Fruit fly (Drosophila melanogaster) whole organism, embryonic: ENCODE results near the gene Pvr.

Experiments used
- Adf1 ChIP-seq: fragments of 200-800 bp; sonication (Bioruptor generic); IDR thresholded peaks from 2 replicates; pipeline ENCODE4 v1.3.6; 2022; ENCODE audit warnings: missing biosample characterization, missing genetic modification characterization
- Antp ChIP-seq: fragments of 200-800 bp; sonication (Bioruptor generic); optimal IDR thresholded peaks from 3 replicates; lab custom pipeline; 2016; ENCODE audit warnings: missing biosample characterization, missing genetic modification characterization
- B-H2 ChIP-seq: fragments of 200-800 bp; sonication (Bioruptor generic); optimal IDR thresholded peaks from 2 replicates; lab custom pipeline; 2018; ENCODE audit warnings: missing biosample characterization, mild to moderate bottlenecking, missing genetic modification characterization
- CG10267 ChIP-seq: fragments of 200-800 bp; sonication (Bioruptor generic); optimal IDR thresholded peaks from 2 replicates; lab custom pipeline; 2018; ENCODE audit warnings: missing biosample characterization, mild to moderate bottlenecking, missing genetic modification characterization, moderate library complexity
- CG10654 ChIP-seq: fragments of 200-800 bp; sonication (Bioruptor generic); optimal IDR thresholded peaks from 2 replicates; lab custom pipeline; 2016; ENCODE audit warnings: missing biosample characterization, missing genetic modification characterization
- CG11504 ChIP-seq: fragments of 200-800 bp; sonication (Bioruptor generic); optimal IDR thresholded peaks from 3 replicates; lab custom pipeline; 2019; ENCODE audit warnings: missing biosample characterization, mild to moderate bottlenecking, missing genetic modification characterization, moderate library complexity
- CG11695 ChIP-seq: fragments of 200-800 bp; sonication (Bioruptor generic); IDR thresholded peaks from 3 replicates; pipeline ENCODE4 v1.3.6; 2022; ENCODE audit warnings: missing biosample characterization, missing genetic modification characterization
- CG12769 ChIP-seq: fragments of 200-800 bp; sonication (Bioruptor generic); optimal IDR thresholded peaks from 2 replicates; lab custom pipeline; 2019; ENCODE audit warnings: missing biosample characterization, mild to moderate bottlenecking, missing genetic modification characterization, moderate library complexity
- CG12942 ChIP-seq: fragments of 200-800 bp; sonication (Bioruptor generic); optimal IDR thresholded peaks from 3 replicates; lab custom pipeline; 2016; ENCODE audit warnings: missing biosample characterization, missing genetic modification characterization
- CG15601 ChIP-seq: fragments of 200-800 bp; sonication (Bioruptor generic); optimal IDR thresholded peaks from 3 replicates; lab custom pipeline; 2019; ENCODE audit warnings: missing biosample characterization, mild to moderate bottlenecking, missing genetic modification characterization, moderate library complexity
- CG16813 ChIP-seq: fragments of 200-800 bp; sonication (Bioruptor generic); IDR thresholded peaks from 3 replicates; pipeline ENCODE4 v1.3.6; 2022; ENCODE audit warnings: missing biosample characterization, missing genetic modification characterization; ENCODE audit not compliant: partially characterized antibody
- CG16863 ChIP-seq: fragments of 200-800 bp; sonication (Bioruptor generic); optimal IDR thresholded peaks from 3 replicates; lab custom pipeline; 2016; ENCODE audit warnings: missing biosample characterization, missing genetic modification characterization
- CG17186 ChIP-seq: fragments of 200-800 bp; sonication (Bioruptor generic); optimal IDR thresholded peaks from 3 replicates; lab custom pipeline; 2017; ENCODE audit warnings: missing biosample characterization, missing genetic modification reagents, missing genetic modification characterization
- CG17912 ChIP-seq: fragments of 200-800 bp; sonication (Bioruptor generic); optimal IDR thresholded peaks from 2 replicates; lab custom pipeline; 2018; ENCODE audit warnings: missing biosample characterization, mild to moderate bottlenecking, missing genetic modification characterization
- CG18011 ChIP-seq: fragments of 200-800 bp; sonication (Bioruptor generic); optimal IDR thresholded peaks from 2 replicates; lab custom pipeline; 2017; ENCODE audit warnings: missing biosample characterization, missing genetic modification characterization, mild to moderate bottlenecking, moderate library complexity, missing genotype
- CG18619 ChIP-seq: fragments of 200-800 bp; sonication (Bioruptor generic); optimal IDR thresholded peaks from 3 replicates; lab custom pipeline; 2017; ENCODE audit warnings: missing biosample characterization, mild to moderate bottlenecking, missing genetic modification characterization
- CG18764 ChIP-seq: fragments of 200-800 bp; sonication (Bioruptor generic); optimal IDR thresholded peaks from 3 replicates; lab custom pipeline; 2016; ENCODE audit warnings: missing biosample characterization, missing genetic modification characterization
- CG2712 ChIP-seq: fragments of 200-800 bp; optimal IDR thresholded peaks from 3 replicates; lab custom pipeline; 2019; ENCODE audit warnings: missing biosample characterization, mild to moderate bottlenecking, missing genetic modification characterization, moderate library complexity
- CG30403 ChIP-seq: fragments of 200-800 bp; sonication (Bioruptor generic); optimal IDR thresholded peaks from 3 replicates; lab custom pipeline; 2016; ENCODE audit warnings: missing biosample characterization, missing genetic modification characterization
- CG6654 ChIP-seq: fragments of 200-800 bp; sonication (Bioruptor generic); optimal IDR thresholded peaks from 2 replicates; lab custom pipeline; 2017; ENCODE audit warnings: missing biosample characterization, mild to moderate bottlenecking, missing genetic modification characterization
- CG6689 ChIP-seq: fragments of 200-800 bp; sonication (Bioruptor generic); IDR thresholded peaks from 2 replicates; pipeline ENCODE4 v1.3.6; 2022; ENCODE audit warnings: missing biosample characterization, missing genetic modification characterization
- CHES-1-like ChIP-seq: fragments of 200-800 bp; sonication (Bioruptor generic); optimal IDR thresholded peaks from 2 replicates; lab custom pipeline; 2016; ENCODE audit warnings: missing biosample characterization, missing genetic modification characterization
- D ChIP-seq, 2 experiments: fragments of 200-800 bp in 1 of 2; fragments of >200 bp in 1 of 2; sonication (Bioruptor generic) in 1 of 2; optimal IDR thresholded peaks; 2 replicates in 1 of 2; 3 replicates in 1 of 2; lab custom pipeline; 2017; ENCODE audit warnings: mild to moderate bottlenecking in 1 of 2, missing biosample characterization in 1 of 2, missing genetic modification characterization in 1 of 2, missing genetic modification reagents in 1 of 2
- Drgx ChIP-seq: fragments of 200-800 bp; sonication (Bioruptor generic); IDR thresholded peaks from 2 replicates; pipeline ENCODE4 v1.3.6; 2022; ENCODE audit warnings: missing biosample characterization, missing genetic modification characterization
- E2f2 ChIP-seq: fragments of 200-800 bp; sonication (Bioruptor generic); IDR thresholded peaks from 2 replicates; pipeline ENCODE4 v1.3.6; 2022; ENCODE audit warnings: missing biosample characterization, missing genetic modification characterization
- HHEX ChIP-seq: fragments of 200-800 bp; sonication (Bioruptor generic); optimal IDR thresholded peaks from 3 replicates; lab custom pipeline; 2017; ENCODE audit warnings: missing biosample characterization, mild to moderate bottlenecking, missing genetic modification characterization, missing genetic modification reagents
- Hmr ChIP-seq: fragments of 200-800 bp; sonication (Bioruptor generic); optimal IDR thresholded peaks from 3 replicates; lab custom pipeline; 2017; ENCODE audit warnings: mild to moderate bottlenecking, missing biosample characterization, missing genetic modification reagents, missing genetic modification characterization
- MBD-R2 ChIP-seq: fragments of 200-800 bp; sonication (Bioruptor generic); IDR thresholded peaks from 2 replicates; pipeline ENCODE4 v1.3.6; 2022; ENCODE audit warnings: missing biosample characterization, missing genetic modification characterization
- Oli ChIP-seq: fragments of 200-800 bp; sonication (Bioruptor generic); optimal IDR thresholded peaks from 2 replicates; lab custom pipeline; 2018; ENCODE audit warnings: missing biosample characterization, mild to moderate bottlenecking, missing genetic modification characterization, moderate library complexity
- Poxn ChIP-seq: fragments of 200-800 bp; sonication (Bioruptor generic); IDR thresholded peaks from 2 replicates; pipeline ENCODE4 v1.3.6; 2022; ENCODE audit warnings: missing biosample characterization, missing genetic modification characterization
- Spps ChIP-seq: fragments of 200-800 bp; sonication (Bioruptor generic); optimal IDR thresholded peaks from 2 replicates; lab custom pipeline; 2018; ENCODE audit warnings: missing biosample characterization, mild to moderate bottlenecking, missing genetic modification characterization
- amos ChIP-seq: fragments of 200-800 bp; sonication (Bioruptor generic); IDR thresholded peaks from 2 replicates; pipeline ENCODE4 v1.3.6; 2022; ENCODE audit warnings: missing biosample characterization, missing genetic modification characterization; ENCODE audit not compliant: partially characterized antibody
- bsh ChIP-seq, 2 experiments: fragments of 200-800 bp; sonication (Bioruptor generic); optimal IDR thresholded peaks; 2 replicates each; lab custom pipeline; 2017 to 2018; ENCODE audit warnings: mild to moderate bottlenecking in 2 of 2, missing biosample characterization in 2 of 2, missing genetic modification characterization in 2 of 2, moderate library complexity in 1 of 2
- chif ChIP-seq, 2 experiments: fragments of 200-800 bp; sonication (Bioruptor generic); optimal IDR thresholded peaks; 3 replicates each; lab custom pipeline; 2016; ENCODE audit warnings: missing biosample characterization in 2 of 2, missing genetic modification characterization in 2 of 2
- chinmo ChIP-seq: fragments of 200-800 bp; sonication (Bioruptor generic); IDR thresholded peaks from 4 replicates; pipeline ENCODE4 v1.3.6; 2022; ENCODE audit warnings: missing biosample characterization, missing genetic modification characterization; ENCODE audit not compliant: partially characterized antibody
- dmrt11E ChIP-seq: fragments of 200-800 bp; sonication (Bioruptor generic); optimal IDR thresholded peaks from 3 replicates; lab custom pipeline; 2018; ENCODE audit warnings: missing biosample characterization, mild to moderate bottlenecking, missing genetic modification characterization, moderate library complexity
- gem ChIP-seq: fragments of 200-800 bp; sonication (Bioruptor generic); optimal IDR thresholded peaks from 2 replicates; lab custom pipeline; 2019; ENCODE audit warnings: missing biosample characterization, mild to moderate bottlenecking, missing genetic modification characterization, moderate library complexity
- gfzf ChIP-seq: fragments of 200-800 bp; sonication (Bioruptor generic); optimal IDR thresholded peaks from 2 replicates; lab custom pipeline; 2016; ENCODE audit warnings: missing biosample characterization, mild to moderate bottlenecking, missing genetic modification characterization, moderate library complexity
- gt ChIP-seq: fragments of 200-800 bp; sonication (Bioruptor generic); IDR thresholded peaks from 2 replicates; pipeline ENCODE4 v1.3.6; 2022; ENCODE audit warnings: missing biosample characterization, missing genetic modification characterization
- her ChIP-seq: fragments of 200-800 bp; sonication (Bioruptor generic); optimal IDR thresholded peaks from 2 replicates; lab custom pipeline; 2016; ENCODE audit warnings: missing biosample characterization, missing genetic modification characterization
- lab ChIP-seq: fragments of 200-800 bp; sonication (Bioruptor generic); optimal IDR thresholded peaks from 3 replicates; lab custom pipeline; 2017; ENCODE audit warnings: missing biosample characterization, missing genetic modification characterization, mild to moderate bottlenecking, moderate library complexity, missing genetic modification reagents
- lola ChIP-seq, 3 experiments: fragments of >200 bp in 2 of 3; fragments of 200-800 bp in 1 of 3; sonication (Bioruptor generic) in 1 of 3; optimal IDR thresholded peaks; 2 replicates each; lab custom pipeline; 2017 to 2019; ENCODE audit warnings: missing biosample characterization in 3 of 3, missing genetic modification characterization in 3 of 3, mild to moderate bottlenecking in 1 of 3, moderate library complexity in 1 of 3
- mam ChIP-seq: fragments of 200-800 bp; sonication (Bioruptor generic); optimal IDR thresholded peaks from 3 replicates; lab custom pipeline; 2016; ENCODE audit warnings: missing biosample characterization, missing genetic modification characterization
- nmo ChIP-seq: fragments of 200-800 bp; sonication (Bioruptor generic); optimal IDR thresholded peaks from 2 replicates; lab custom pipeline; 2018; ENCODE audit warnings: missing biosample characterization, mild to moderate bottlenecking, missing genetic modification characterization, moderate library complexity
- peb ChIP-seq: fragments of 200-800 bp; sonication (Bioruptor generic); IDR thresholded peaks from 2 replicates; pipeline ENCODE4 v1.3.6; 2022; ENCODE audit warnings: missing biosample characterization, missing genetic modification characterization
- pum ChIP-seq: fragments of 200-800 bp; sonication (Bioruptor generic); optimal IDR thresholded peaks from 2 replicates; lab custom pipeline; 2016; ENCODE audit warnings: missing biosample characterization, missing genetic modification characterization
- repo ChIP-seq: fragments of 200-800 bp; sonication (Bioruptor generic); optimal IDR thresholded peaks from 2 replicates; lab custom pipeline; 2016; ENCODE audit warnings: missing biosample characterization, missing genetic modification characterization
- scrt ChIP-seq: fragments of 200-800 bp; sonication (Bioruptor generic); optimal IDR thresholded peaks from 2 replicates; lab custom pipeline; 2018; ENCODE audit warnings: missing biosample characterization, mild to moderate bottlenecking, missing genetic modification characterization, moderate library complexity
- trem ChIP-seq: fragments of 200-800 bp; optimal IDR thresholded peaks from 3 replicates; lab custom pipeline; 2019; ENCODE audit warnings: missing biosample characterization, mild to moderate bottlenecking, missing genetic modification characterization, moderate library complexity

The Pvr gene

DNA sequence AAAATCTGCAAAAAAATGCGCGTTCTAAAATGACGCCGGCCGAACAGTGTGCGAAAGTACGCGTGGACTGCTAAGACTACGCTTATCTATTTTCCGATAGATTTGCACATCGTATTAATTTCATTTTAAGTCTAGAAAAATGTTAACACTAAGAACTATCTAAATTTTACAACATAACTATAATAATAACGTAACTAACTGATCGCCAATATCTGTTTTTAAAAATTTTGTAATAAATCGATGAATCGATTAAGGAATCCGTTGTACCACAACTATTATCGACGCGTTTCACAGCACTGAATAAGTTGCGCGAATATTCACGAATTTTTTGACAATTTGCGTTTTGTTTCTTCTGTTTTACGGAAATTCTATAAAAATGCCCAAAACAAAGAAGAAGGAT, 28.6 kb downstream of the Pvr start, which contains the start of gene Ssb-c31a (continued):
- TF ChIP-seq scrt (peak; percentile 6), CG10267 (tag; lab: Kevin White, UChicago) (peak; percentile 99), CG12769 (tag; lab: Kevin White, UChicago) (peak; percentile 41), CG11504 (peak; percentile 54), Hmr (GFP tag; lab: Kevin White, UChicago) (peak; percentile 65), gem (tag; lab: Kevin White, UChicago) (peak; percentile 57), CG12942 (GFP tag; lab: Kevin White, UChicago) (peak; percentile 45), pum (GFP tag; lab: Kevin White, UChicago) (peak; percentile 59), Oli (peak; percentile 19), CG6654 (GFP tag; lab: Kevin White, UChicago) (no peak), chif (GFP tag; optimal IDR thresholded peaks at IDR 0.05; lab: Kevin White, UChicago) (peak in 1 of 2 experiments; percentile 35), D (optimal IDR thresholded peaks at IDR 0.05; lab: Kevin White, UChicago) (no peak), D (GFP tag; optimal IDR thresholded peaks at IDR 0.05; lab: Kevin White, UChicago) (no peak), CG15601 (tag; lab: Kevin White, UChicago) (peak; percentile 46), her (GFP tag; lab: Kevin White, UChicago) (peak; percentile 5), CG16863 (GFP tag; lab: Kevin White, UChicago) (peak; percentile 19), CG6689 (GFP tag; lab: Robert Waterston, UW) (peak; percentile 45), CG17186 (peak; percentile 13), CG18764 (peak; percentile 60), CG16813 (GFP tag; lab: Robert Waterston, UW) (peak; percentile 79), chinmo (GFP tag; lab: Robert Waterston, UW) (0 out of 4 replicates have a peak, but pooled peaks have one; percentile 47), peb (GFP tag; lab: Robert Waterston, UW) (no peak), CG17912 (GFP tag; lab: Kevin White, UChicago) (no peak), CG10654 (peak; percentile 6), repo (peak; percentile 22), CHES-1-like (GFP tag; lab: Kevin White, UChicago) (peak; percentile 39), nmo (GFP tag; lab: Kevin White, UChicago) (peak; percentile 64), E2f2 (peak; percentile 82), gfzf (peak; percentile 9), Spps (tag; lab: Kevin White, UChicago) (peak; percentile 13), Antp (GFP tag; lab: Kevin White, UChicago) (peak; percentile 22), Adf1 (GFP tag; lab: Robert Waterston, UW) (peak; percentile 15; the same call in 1 of the 2 replicates), MBD-R2 (peak; percentile 90; the same call in 1 of the 2 replicates), CG11695 (GFP tag; lab: Robert Waterston, UW) (no peak), Drgx (GFP tag; lab: Robert Waterston, UW) (no peak), trem (peak; percentile 75), B-H2 (GFP tag; lab: Kevin White, UChicago) (peak; percentile 86), CG2712 (peak; percentile 60), CG30403 (GFP tag; lab: Kevin White, UChicago) (peak; percentile 77), dmrt11E (tag; lab: Kevin White, UChicago) (peak; percentile 42), HHEX (GFP tag; lab: Kevin White, UChicago) (peak; percentile 51), bsh (GFP tag; optimal IDR thresholded peaks at IDR 0.05; lab: Kevin White, UChicago) (peak in 1 of 2 experiments; percentile 45), Poxn (GFP tag; lab: Robert Waterston, UW) (no peak), CG18011 (GFP tag; lab: Kevin White, UChicago) (peak; percentile 20), CG18619 (GFP tag; lab: Kevin White, UChicago) (peak; percentile 6), lab (GFP tag; lab: Kevin White, UChicago) (peak; percentile 48), gt (GFP tag; lab: Robert Waterston, UW) (no peak), mam (GFP tag; lab: Kevin White, UChicago) (peak; percentile 69), lola (GFP tag; optimal IDR thresholded peaks at IDR 0.05; lab: Kevin White, UChicago) (peak in 1 of 3 experiments; percentile 47), amos (GFP tag; lab: Robert Waterston, UW) (peak; percentile 71)
